Worm (Caenorhabditis elegans) whole organism, L3 larva: ENCODE data around the gene T05C12.15.

Experiments
- R02D3.7 ChIP-seq: fragments of 150-350 bp; optimal IDR thresholded peaks from 2 replicates; lab custom pipeline; 2014; ENCODE audit warnings: missing biosample characterization, missing genetic modification characterization
- aly-2 ChIP-seq: fragments of 150-350 bp; optimal IDR thresholded peaks from 2 replicates; lab custom pipeline; 2014; ENCODE audit warnings: missing biosample characterization, missing genetic modification characterization
- ama-1 ChIP-seq: fragments of 150-350 bp; optimal IDR thresholded peaks from 2 replicates; lab custom pipeline; 2018
- ceh-16 ChIP-seq: sonication (generic microtip); optimal IDR thresholded peaks from 2 replicates; lab custom pipeline; 2017; ENCODE audit warnings: missing biosample characterization, missing genetic modification characterization
- ceh-28 ChIP-seq: fragments of 150-350 bp; optimal IDR thresholded peaks from 2 replicates; lab custom pipeline; 2014; ENCODE audit warnings: missing biosample characterization, missing genetic modification reagents, missing genetic modification characterization
- ceh-82 ChIP-seq: fragments of 150-350 bp; optimal IDR thresholded peaks from 2 replicates; lab custom pipeline; 2014; ENCODE audit warnings: missing biosample characterization, missing genetic modification characterization
- ceh-9 ChIP-seq: sonication (generic microtip); optimal IDR thresholded peaks from 2 replicates; lab custom pipeline; 2018; ENCODE audit warnings: missing biosample characterization, missing genetic modification characterization
- egl-5 ChIP-seq: fragments of 150-350 bp; optimal IDR thresholded peaks from 2 replicates; lab custom pipeline; 2017; ENCODE audit warnings: missing biosample characterization, missing genetic modification reagents, missing genetic modification characterization, inconsistent platforms
- elt-1 ChIP-seq: fragments of 150-350 bp; optimal IDR thresholded peaks from 2 replicates; lab custom pipeline; 2014; ENCODE audit warnings: missing biosample characterization, missing genetic modification characterization
- elt-2 ChIP-seq: sonication (generic microtip); optimal IDR thresholded peaks from 2 replicates; lab custom pipeline; 2016; ENCODE audit warnings: missing genetic modification reagents, mild to moderate bottlenecking, missing genetic modification characterization, missing compliant biosample characterization
- elt-3 ChIP-seq, 3 experiments: fragments of 150-350 bp in 1 of 3; sonication (generic microtip) in 2 of 3; optimal IDR thresholded peaks; 2 replicates in 2 of 3; 4 replicates in 1 of 3; lab custom pipeline; 2014 to 2017; ENCODE audit warnings: missing biosample characterization in 3 of 3, missing genetic modification characterization in 3 of 3
- eor-1 ChIP-seq, 2 experiments: fragments of 150-350 bp; optimal IDR thresholded peaks; 2 replicates each; lab custom pipeline; 2014 to 2018; ENCODE audit warnings: missing biosample characterization in 2 of 2, missing genetic modification characterization in 2 of 2
- fkh-10 ChIP-seq: sonication (generic microtip); optimal IDR thresholded peaks from 2 replicates; lab custom pipeline; 2017; ENCODE audit warnings: missing biosample characterization, missing genetic modification reagents, missing genetic modification characterization
- fos-1 ChIP-seq: fragments of 150-350 bp; optimal IDR thresholded peaks from 2 replicates; lab custom pipeline; 2014; ENCODE audit warnings: missing biosample characterization, missing genetic modification characterization
- hmg-11 ChIP-seq: sonication (generic microtip); optimal IDR thresholded peaks from 2 replicates; lab custom pipeline; 2016; ENCODE audit warnings: missing genetic modification characterization, missing compliant biosample characterization
- jun-1 ChIP-seq: fragments of 150-350 bp; optimal IDR thresholded peaks from 2 replicates; lab custom pipeline; 2014; ENCODE audit warnings: missing biosample characterization, missing genetic modification reagents, missing genetic modification characterization
- lin-15B ChIP-seq: fragments of 150-350 bp; optimal IDR thresholded peaks from 2 replicates; lab custom pipeline; 2014; ENCODE audit warnings: missing biosample characterization, missing genetic modification characterization
- mdl-1 ChIP-seq: fragments of 150-350 bp; optimal IDR thresholded peaks from 2 replicates; lab custom pipeline; 2014; ENCODE audit warnings: missing biosample characterization, missing genetic modification characterization
- mml-1 ChIP-seq: fragments of 150-350 bp; sonication (generic microtip); optimal IDR thresholded peaks from 3 replicates; lab custom pipeline; 2014; ENCODE audit warnings: missing biosample characterization, missing genetic modification characterization
- nfya-1 ChIP-seq: sonication (generic microtip); optimal IDR thresholded peaks from 2 replicates; lab custom pipeline; 2017; ENCODE audit warnings: missing genetic modification characterization, mild to moderate bottlenecking, missing compliant biosample characterization, antibody characterized with exemption, moderate library complexity; ENCODE audit not compliant: insufficient read depth
- nhr-12 ChIP-seq: fragments of 150-350 bp; optimal IDR thresholded peaks from 2 replicates; lab custom pipeline; 2014; ENCODE audit warnings: missing biosample characterization, missing genetic modification characterization
- nhr-237 ChIP-seq: fragments of 150-350 bp; optimal IDR thresholded peaks from 2 replicates; lab custom pipeline; 2014; ENCODE audit warnings: missing biosample characterization, missing genetic modification characterization
- nhr-25 ChIP-seq: sonication (generic microtip); optimal IDR thresholded peaks from 2 replicates; lab custom pipeline; 2017; ENCODE audit warnings: missing biosample characterization, missing genetic modification characterization
- nhr-28 ChIP-seq: fragments of 150-350 bp; optimal IDR thresholded peaks from 2 replicates; lab custom pipeline; 2014; ENCODE audit warnings: missing biosample characterization, missing genetic modification characterization
- nhr-77 ChIP-seq: fragments of 150-350 bp; optimal IDR thresholded peaks from 2 replicates; lab custom pipeline; 2014; ENCODE audit warnings: missing biosample characterization, missing genetic modification characterization
- pha-4 ChIP-seq: fragments of 150-350 bp; optimal IDR thresholded peaks from 2 replicates; lab custom pipeline; 2014; ENCODE audit warnings: missing biosample characterization, missing genetic modification reagents, missing genetic modification characterization
- pqm-1 ChIP-seq: fragments of 150-350 bp; optimal IDR thresholded peaks from 2 replicates; lab custom pipeline; 2017; ENCODE audit warnings: missing biosample characterization, missing genetic modification characterization, inconsistent platforms
- skn-1 ChIP-seq: fragments of 150-350 bp; optimal IDR thresholded peaks from 2 replicates; lab custom pipeline; 2014; ENCODE audit warnings: missing biosample characterization, missing genetic modification characterization
- snpc-4 ChIP-seq: fragments of 150-350 bp; optimal IDR thresholded peaks from 2 replicates; lab custom pipeline; 2014; ENCODE audit warnings: missing biosample characterization, missing genetic modification characterization
- tbx-2 ChIP-seq: sonication (generic microtip); optimal IDR thresholded peaks from 2 replicates; lab custom pipeline; 2016; ENCODE audit warnings: mild to moderate bottlenecking, missing genetic modification characterization, missing compliant biosample characterization
- zag-1 ChIP-seq: fragments of 150-350 bp; optimal IDR thresholded peaks from 2 replicates; lab custom pipeline; 2014; ENCODE audit warnings: missing biosample characterization, missing genetic modification characterization
- ztf-4 ChIP-seq: fragments of 150-350 bp; optimal IDR thresholded peaks from 2 replicates; lab custom pipeline; 2014; ENCODE audit warnings: missing biosample characterization, missing genetic modification characterization

The T05C12.15 gene

ce11 chrII:8162120-8162648, 7.2 kb upstream of the T05C12.15 start, which contains the start of the genes emb-27 and rrf-3:
TSS of gene emb-27 (minus strand) at chrII:8162170.
TSS of gene rrf-3 (plus strand) at chrII:8162465.
- TF ChIP-seq skn-1 (tag; lab: Kevin White, UChicago) (peak; percentile 26), R02D3.7 (tag; lab: Kevin White, UChicago) (no peak), eor-1 (tag; optimal IDR thresholded peaks at IDR 0.05; lab: Kevin White, UChicago) (no peak), pha-4 (tag; lab: Kevin White, UChicago) (peak; percentile 82), lin-15B (tag; lab: Kevin White, UChicago) (peak; percentile 85), nfya-1 (tag; lab: Kevin White, UChicago) (peak; percentile 61), zag-1 (tag; lab: Kevin White, UChicago) (no peak), mml-1 (tag; lab: Kevin White, UChicago) (no peak), egl-5 (tag; lab: Kevin White, UChicago) (peak; percentile 31), nhr-25 (tag; lab: Kevin White, UChicago) (peak; percentile 50)

ce11 chrII:8170374-8170773, 991 bp downstream of the T05C12.15 start, which contains the start of gene T05C12.11:
TSS of gene T05C12.11 (minus strand) at chrII:8170474.
- TF ChIP-seq nhr-25 (tag; lab: Kevin White, UChicago), result no peak
- no peak for TF ChIP-seq eor-1 (tag; optimal IDR thresholded peaks at IDR 0.05; lab: Kevin White, UChicago)
- no peak for TF ChIP-seq nhr-77 (tag; lab: Kevin White, UChicago)
- TF ChIP-seq ceh-9 (tag; lab: Kevin White, UChicago), result no peak

- TF ChIP-seq ceh-82 (no peak), hmg-11 (tag; lab: Kevin White, UChicago) (no peak), nfya-1 (tag; lab: Kevin White, UChicago) (no peak), nhr-28 (tag; lab: Kevin White, UChicago) (no peak), nhr-12 (tag; lab: Kevin White, UChicago) (no peak), ceh-9 (tag; lab: Kevin White, UChicago) (no peak)
Measured at ce11 chrII:8173449-8173848, 4.1 kb downstream of the T05C12.15 start, which contains the start of the genes decr-1.3 and T05C12.1. TSS of gene decr-1.3 (minus strand) at chrII:8173549. TSS of gene T05C12.1 (plus strand) at chrII:8173680.

ce11 chrII:8174148-8174547, 4.8 kb downstream of the T05C12.15 start:
- no peak for TF ChIP-seq ceh-16
- TF ChIP-seq elt-3 (tag; optimal IDR thresholded peaks at IDR 0.05; lab: Kevin White, UChicago), result no peak
- no peak for TF ChIP-seq snpc-4 (tag; lab: Kevin White, UChicago)
- no peak for TF ChIP-seq nhr-28 (tag; lab: Kevin White, UChicago)
- TF ChIP-seq jun-1 (tag; lab: Kevin White, UChicago), result no peak
- TF ChIP-seq nhr-237 (tag; lab: Kevin White, UChicago), result no peak
- no peak for TF ChIP-seq tbx-2 (tag; lab: Kevin White, UChicago)
- no peak for TF ChIP-seq ztf-4
- TF ChIP-seq fkh-10 (GFP tag; lab: Kevin White, UChicago), result no peak
- no peak for TF ChIP-seq lin-15B (tag; lab: Kevin White, UChicago)
- no peak for TF ChIP-seq skn-1 (tag; lab: Kevin White, UChicago)
- no peak for TF ChIP-seq ama-1 (lab: Kevin White, UChicago)
- no peak for TF ChIP-seq elt-1 (tag; lab: Kevin White, UChicago)
- TF ChIP-seq, all 47 proteins: peak for 0

- TF ChIP-seq tbx-2 (tag; lab: Kevin White, UChicago) (no peak), elt-2 (tag; lab: Kevin White, UChicago) (no peak), pha-4 (tag; lab: Kevin White, UChicago) (no peak), jun-1 (tag; lab: Kevin White, UChicago) (no peak), aly-2 (no peak), nhr-25 (tag; lab: Kevin White, UChicago) (no peak), R02D3.7 (tag; lab: Kevin White, UChicago) (no peak), skn-1 (tag; lab: Kevin White, UChicago) (no peak), eor-1 (tag; optimal IDR thresholded peaks at IDR 0.05; lab: Kevin White, UChicago) (no peak), nfya-1 (tag; lab: Kevin White, UChicago) (no peak)
Measured at ce11 chrII:8177095-8177494, 7.7 kb downstream of the T05C12.15 start, which contains the start of gene acr-14. TSS of gene acr-14 (minus strand) at chrII:8177195.

- TF ChIP-seq fos-1 (tag; lab: Kevin White, UChicago) (no peak), ceh-28 (no peak), pha-4 (tag; lab: Kevin White, UChicago) (no peak), pqm-1 (tag; lab: Kevin White, UChicago) (no peak), nhr-77 (tag; lab: Kevin White, UChicago) (no peak), aly-2 (no peak), egl-5 (tag; lab: Kevin White, UChicago) (no peak), mdl-1 (no peak), tbx-2 (tag; lab: Kevin White, UChicago) (no peak)
- TF ChIP-seq, all 47 proteins: peak for 0
Measured at ce11 chrII:8178614-8179013, 9.2 kb downstream of the T05C12.15 start.
